Worm (Caenorhabditis elegans) whole organism, L1 larva: ENCODE data around the gene ddx-17.

Source experiments
- alr-1 ChIP-seq: fragments of 200-800 bp; sonication (Bioruptor generic); optimal IDR thresholded peaks from 2 replicates; lab custom pipeline; 2018; ENCODE audit warnings: borderline replicate concordance, mild to moderate bottlenecking, missing genetic modification characterization, missing compliant biosample characterization
- egl-27 ChIP-seq, 2 experiments: fragments of 150-350 bp in 1 of 2; sonication (generic microtip); optimal IDR thresholded peaks; 3 replicates each; lab custom pipeline; 2017 to 2018; ENCODE audit warnings: missing biosample characterization in 2 of 2, missing genetic modification characterization in 2 of 2, missing genetic modification reagents in 2 of 2
- ets-5 ChIP-seq: fragments of 200-800 bp; sonication (Bioruptor generic); IDR thresholded peaks from 2 replicates; pipeline ENCODE4 v1.3.6; 2022; ENCODE audit warnings: missing genetic modification characterization, missing compliant biosample characterization
- fkh-4 ChIP-seq: sonication (generic microtip); optimal IDR thresholded peaks from 2 replicates; lab custom pipeline; 2016; ENCODE audit warnings: missing compliant biosample characterization, missing genetic modification characterization, borderline replicate concordance
- mdl-1 ChIP-seq, 2 experiments: fragments of 150-350 bp; optimal IDR thresholded peaks; 2 replicates each; lab custom pipeline; 2014 to 2017; ENCODE audit warnings: missing biosample characterization in 2 of 2, missing genetic modification characterization in 2 of 2, inconsistent platforms in 1 of 2
- nhr-19 ChIP-seq: fragments of 200-800 bp; sonication (Bioruptor generic); conservative IDR thresholded peaks from 2 replicates; pipeline ENCODE4 v1.3.6; 2022; ENCODE audit warnings: missing genetic modification characterization, missing compliant biosample characterization
- snpc-4 ChIP-seq: fragments of 150-350 bp; optimal IDR thresholded peaks from 2 replicates; lab custom pipeline; 2014; ENCODE audit warnings: missing biosample characterization, missing genetic modification characterization
- unc-86 ChIP-seq: sonication (generic microtip); optimal IDR thresholded peaks from 2 replicates; lab custom pipeline; 2016; ENCODE audit warnings: missing genetic modification characterization, missing compliant biosample characterization
- unc-98 ChIP-seq: fragments of 200-800 bp; sonication (Bioruptor generic); IDR thresholded peaks from 2 replicates; pipeline ENCODE4 v1.3.6; 2022; ENCODE audit warnings: missing genetic modification characterization, missing compliant biosample characterization

- no peak for TF ChIP-seq snpc-4 (tag; lab: Kevin White, UChicago)
- TF ChIP-seq nhr-19 (GFP tag; lab: Robert Waterston, UW) = no peak
- TF ChIP-seq fkh-4 (tag; lab: Kevin White, UChicago) = no peak
- TF ChIP-seq unc-86 (tag; lab: Kevin White, UChicago) = no peak
- no peak for TF ChIP-seq ets-5 (GFP tag; lab: Robert Waterston, UW)
- TF ChIP-seq mdl-1 (tag; optimal IDR thresholded peaks at IDR 0.05; lab: Kevin White, UChicago) = no peak
- TF ChIP-seq alr-1 (tag; lab: Kevin White, UChicago) = no peak
- no peak for TF ChIP-seq unc-98 (GFP tag; lab: Robert Waterston, UW)
- TF ChIP-seq egl-27 (tag; optimal IDR thresholded peaks at IDR 0.05; lab: Kevin White, UChicago) = no peak
Measured at ce11 chrV:14026194-14026593, 14.3 kb upstream of the ddx-17 start, which contains the start of gene T08G5.2.
